Worm (Caenorhabditis elegans): ENCODE measurements around the gene M117.3.

M117.3 gene

ce11 chrIV:11788383-11788963 is 33.5 kb upstream of the M117.3 start:
- TF ChIP-seq egl-27 (tag; optimal IDR thresholded peaks at IDR 0.05) (peak; percentile 26), blmp-1 (tag; optimal IDR thresholded peaks at IDR 0.05; ENCODE audit: insufficient read depth) (no peak), nhr-129 (tag; optimal IDR thresholded peaks at IDR 0.05) (no peak), nhr-237 (tag; optimal IDR thresholded peaks at IDR 0.05) (no peak), lin-11 (tag; optimal IDR thresholded peaks at IDR 0.05) (no peak), crh-2 (tag; optimal IDR thresholded peaks at IDR 0.05) (peak; percentile 69), alr-1 (tag; optimal IDR thresholded peaks at IDR 0.05) (no peak), ztf-1 (GFP tag; conservative IDR thresholded peaks at IDR 0.05) (no peak), ztf-11 (tag; optimal IDR thresholded peaks at IDR 0.05) (no peak), nhr-77 (tag; optimal IDR thresholded peaks at IDR 0.05) (no peak), snpc-4 (tag; optimal IDR thresholded peaks at IDR 0.05) (no peak), elt-1 (tag; optimal IDR thresholded peaks at IDR 0.05) (no peak), unc-55 (GFP tag; optimal IDR thresholded peaks at IDR 0.05) (peak; percentile 78), sem-4 (tag; optimal IDR thresholded peaks at IDR 0.05) (peak; percentile 23), C34F6.9 (tag; optimal IDR thresholded peaks at IDR 0.05) (peak; percentile 54), lin-39 (tag; optimal IDR thresholded peaks at IDR 0.05) (no peak), lsy-2 (tag; optimal IDR thresholded peaks at IDR 0.05) (peak in 1 of 2 experiments; percentile 31)

- TF ChIP-seq ztf-1 (GFP tag; conservative IDR thresholded peaks at IDR 0.05) = no peak
- no peak for TF ChIP-seq nhr-21 (tag; optimal IDR thresholded peaks at IDR 0.05)
- no peak for TF ChIP-seq peb-1 (tag; optimal IDR thresholded peaks at IDR 0.05)
- TF ChIP-seq mbf-1 (tag; optimal IDR thresholded peaks at IDR 0.05) = no peak
- no peak for TF ChIP-seq fos-1 (tag; optimal IDR thresholded peaks at IDR 0.05)
- TF ChIP-seq alr-1 (tag; optimal IDR thresholded peaks at IDR 0.05) = no peak
- TF ChIP-seq sma-9 (GFP tag; optimal IDR thresholded peaks at IDR 0.05) = no peak
- no peak for TF ChIP-seq sma-9 (tag; optimal IDR thresholded peaks at IDR 0.05)
- no peak for TF ChIP-seq sma-3 (GFP tag; optimal IDR thresholded peaks at IDR 0.05)
- no peak for TF ChIP-seq snpc-4 (tag; optimal IDR thresholded peaks at IDR 0.05)
- TF ChIP-seq ceh-16 (tag; optimal IDR thresholded peaks at IDR 0.05) = no peak
- TF ChIP-seq nhr-11 (tag; optimal IDR thresholded peaks at IDR 0.05) = no peak
- no peak for TF ChIP-seq lin-11 (tag; optimal IDR thresholded peaks at IDR 0.05)
- TF ChIP-seq nhr-237 (tag; optimal IDR thresholded peaks at IDR 0.05) = no peak
Measured at ce11 chrIV:11792495-11792894, 29.5 kb upstream of the M117.3 start, which contains the start of gene H01G02.3. Gene H01G02.3 (minus strand): TSS chrIV:11792595.

- TF ChIP-seq zag-1 (tag; optimal IDR thresholded peaks at IDR 0.05) (peak; percentile 18), unc-55 (GFP tag; optimal IDR thresholded peaks at IDR 0.05) (peak; percentile 26), crh-2 (tag; optimal IDR thresholded peaks at IDR 0.05) (no peak)
Measured at ce11 chrIV:11793170-11793569, 28.8 kb upstream of the M117.3 start.

ce11 chrIV:11795964-11796363 is 26.0 kb upstream of the M117.3 start:
- no peak for TF ChIP-seq nhr-25 (tag; optimal IDR thresholded peaks at IDR 0.05)
- TF ChIP-seq peb-1 (tag; optimal IDR thresholded peaks at IDR 0.05) = no peak
- TF ChIP-seq ZK546.5 (tag; optimal IDR thresholded peaks at IDR 0.05) = no peak
- no peak for TF ChIP-seq C34F6.9 (tag; optimal IDR thresholded peaks at IDR 0.05)
- TF ChIP-seq nhr-21 (tag; optimal IDR thresholded peaks at IDR 0.05) = no peak
- TF ChIP-seq F13H6.1 (tag; optimal IDR thresholded peaks at IDR 0.05) = no peak
- no peak for TF ChIP-seq skn-1 (tag; optimal IDR thresholded peaks at IDR 0.05)
- no peak for TF ChIP-seq mbf-1 (tag; optimal IDR thresholded peaks at IDR 0.05)
- TF ChIP-seq nhr-11 (tag; optimal IDR thresholded peaks at IDR 0.05) = no peak
- no peak for TF ChIP-seq sma-3 (GFP tag; optimal IDR thresholded peaks at IDR 0.05)
- no peak for TF ChIP-seq lin-39 (tag; optimal IDR thresholded peaks at IDR 0.05)
- no peak for TF ChIP-seq alr-1 (tag; optimal IDR thresholded peaks at IDR 0.05)
- no peak for TF ChIP-seq unc-39 (tag; optimal IDR thresholded peaks at IDR 0.05)
- TF ChIP-seq aly-2 (tag; optimal IDR thresholded peaks at IDR 0.05) = no peak
- TF ChIP-seq nhr-10 (tag; optimal IDR thresholded peaks at IDR 0.05) = no peak
- no peak for TF ChIP-seq unc-62 (GFP tag; optimal IDR thresholded peaks at IDR 0.05)
- TF ChIP-seq nhr-237 (tag; optimal IDR thresholded peaks at IDR 0.05) = no peak

ce11 chrIV:11796818-11797217 is 25.2 kb upstream of the M117.3 start:
- no peak for TF ChIP-seq nhr-23 (tag; optimal IDR thresholded peaks at IDR 0.05)
- no peak for TF ChIP-seq snpc-4 (tag; optimal IDR thresholded peaks at IDR 0.05)
- no peak for TF ChIP-seq ceh-82 (tag; optimal IDR thresholded peaks at IDR 0.05)
- no peak for TF ChIP-seq mab-5 (tag; optimal IDR thresholded peaks at IDR 0.05)
- TF ChIP-seq egl-27 (tag; optimal IDR thresholded peaks at IDR 0.05) = no peak
- TF ChIP-seq unc-39 (tag; optimal IDR thresholded peaks at IDR 0.05) = no peak
- TF ChIP-seq alr-1 (tag; optimal IDR thresholded peaks at IDR 0.05) = no peak
- no peak for TF ChIP-seq lsy-2 (tag; optimal IDR thresholded peaks at IDR 0.05)
- no peak for TF ChIP-seq sma-9 (GFP tag; optimal IDR thresholded peaks at IDR 0.05)
- no peak for TF ChIP-seq sma-9 (tag; optimal IDR thresholded peaks at IDR 0.05)
- TF ChIP-seq ceh-16 (tag; optimal IDR thresholded peaks at IDR 0.05) = no peak
- TF ChIP-seq nhr-25 (tag; optimal IDR thresholded peaks at IDR 0.05) = no peak
- TF ChIP-seq R02D3.7 (tag; optimal IDR thresholded peaks at IDR 0.05) = no peak
- TF ChIP-seq elt-3 (tag; optimal IDR thresholded peaks at IDR 0.05) = no peak
- TF ChIP-seq aly-2 (tag; optimal IDR thresholded peaks at IDR 0.05) = no peak
- no peak for TF ChIP-seq zag-1 (tag; optimal IDR thresholded peaks at IDR 0.05)
- no peak for TF ChIP-seq skn-1 (tag; optimal IDR thresholded peaks at IDR 0.05)
- no peak for TF ChIP-seq gmeb-1 (tag; optimal IDR thresholded peaks at IDR 0.05)

Measured in whole organism, L2 larva.